Fruit fly (Drosophila melanogaster) whole organism, prepupa: Measurements from ENCODE around the gene Prtl99C.

ENCODE experiments used
- CG16779 ChIP-seq: fragments of 200-800 bp; sonication (Bioruptor generic); optimal IDR thresholded peaks from 3 replicates; lab custom pipeline; 2017; ENCODE audit warnings: missing biosample characterization, mild to moderate bottlenecking, missing genetic modification characterization
- CG3919 ChIP-seq: fragments of 200-800 bp; sonication (Bioruptor generic); optimal IDR thresholded peaks from 3 replicates; lab custom pipeline; 2016; ENCODE audit warnings: missing biosample characterization, missing genetic modification characterization
- CG6808 ChIP-seq: fragments of 200-800 bp; sonication (Bioruptor generic); optimal IDR thresholded peaks from 3 replicates; lab custom pipeline; 2017; ENCODE audit warnings: missing biosample characterization, missing genetic modification characterization, mild to moderate bottlenecking, moderate library complexity, missing genetic modification reagents
- CG7368 ChIP-seq: fragments of 200-800 bp; sonication (Bioruptor generic); optimal IDR thresholded peaks from 3 replicates; lab custom pipeline; 2016; ENCODE audit warnings: missing biosample characterization, missing genetic modification characterization
- CG9139 ChIP-seq: fragments of 200-800 bp; sonication (Bioruptor generic); optimal IDR thresholded peaks from 3 replicates; lab custom pipeline; 2017; ENCODE audit warnings: missing biosample characterization, mild to moderate bottlenecking, missing genetic modification characterization
- Eip93F ChIP-seq: fragments of 200-800 bp; sonication (Bioruptor generic); optimal IDR thresholded peaks from 2 replicates; lab custom pipeline; 2016; ENCODE audit warnings: missing biosample characterization, mild to moderate bottlenecking, missing genetic modification characterization
- Gug ChIP-seq: fragments of 200-800 bp; sonication (Bioruptor generic); IDR thresholded peaks from 2 replicates; pipeline ENCODE4 v1.3.6; 2022; ENCODE audit warnings: missing biosample characterization, missing genetic modification characterization
- Hr4 ChIP-seq: fragments of 200-800 bp; sonication (Bioruptor generic); optimal IDR thresholded peaks from 3 replicates; lab custom pipeline; 2016; ENCODE audit warnings: missing biosample characterization, missing genetic modification characterization
- Lpt ChIP-seq: fragments of 200-800 bp; sonication (Bioruptor generic); optimal IDR thresholded peaks from 3 replicates; lab custom pipeline; 2016; ENCODE audit warnings: missing biosample characterization, missing genetic modification characterization
- Met ChIP-seq: fragments of 200-800 bp; sonication (Bioruptor generic); optimal IDR thresholded peaks from 3 replicates; lab custom pipeline; 2016; ENCODE audit warnings: missing biosample characterization, missing genetic modification characterization
- Sox102F ChIP-seq: fragments of 200-800 bp; sonication (Bioruptor generic); optimal IDR thresholded peaks from 2 replicates; lab custom pipeline; 2016; ENCODE audit warnings: missing biosample characterization, mild to moderate bottlenecking, missing genetic modification characterization
- esn ChIP-seq: fragments of 200-800 bp; sonication (Bioruptor generic); optimal IDR thresholded peaks from 2 replicates; lab custom pipeline; 2016; ENCODE audit warnings: missing biosample characterization, mild to moderate bottlenecking, missing genetic modification characterization, moderate library complexity
- net ChIP-seq: fragments of 200-800 bp; sonication (Bioruptor generic); optimal IDR thresholded peaks from 3 replicates; lab custom pipeline; 2016; ENCODE audit warnings: missing biosample characterization, missing genetic modification characterization
- ss ChIP-seq, 2 experiments: fragments of 200-800 bp; sonication (Bioruptor generic); optimal IDR thresholded peaks; 2 replicates in 1 of 2; 3 replicates in 1 of 2; lab custom pipeline; 2017 to 2018; ENCODE audit warnings: mild to moderate bottlenecking in 2 of 2, missing biosample characterization in 2 of 2, missing genetic modification characterization in 2 of 2, moderate library complexity in 1 of 2

DNA sequence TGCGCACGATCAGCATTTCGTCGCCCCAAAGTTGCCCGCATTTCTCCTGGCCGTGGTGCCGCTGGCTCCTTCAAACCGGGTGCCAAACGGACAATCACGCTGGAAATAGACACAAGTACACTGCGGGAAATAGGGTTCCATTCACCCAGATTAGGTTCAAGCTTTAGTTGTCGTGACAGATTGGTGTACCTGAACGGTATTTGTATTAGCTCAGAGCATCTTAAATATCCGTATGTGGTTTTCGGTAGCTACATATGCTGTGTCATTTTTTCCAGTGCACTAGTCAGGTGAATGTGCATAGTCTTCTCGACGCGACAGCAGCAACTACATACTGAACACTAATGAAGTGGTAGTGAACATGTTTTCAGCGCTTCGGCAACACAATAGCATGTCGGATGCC lies 11.4 kb downstream of the Prtl99C start:
- TF ChIP-seq Met (GFP tag; lab: Kevin White, UChicago) (no peak), esn (GFP tag; lab: Kevin White, UChicago) (no peak), ss (GFP tag; optimal IDR thresholded peaks at IDR 0.05; lab: Kevin White, UChicago) (no peak), Eip93F (GFP tag; lab: Kevin White, UChicago) (no peak), Gug (GFP tag; lab: Robert Waterston, UW) (peak; percentile 84), Sox102F (GFP tag; lab: Kevin White, UChicago) (no peak), Lpt (GFP tag; lab: Kevin White, UChicago) (peak; percentile 48), Hr4 (GFP tag; lab: Kevin White, UChicago) (peak; percentile 93), CG16779 (tag; lab: Kevin White, UChicago) (peak; percentile 9), CG3919 (GFP tag; lab: Kevin White, UChicago) (no peak), net (no peak), CG6808 (GFP tag; lab: Kevin White, UChicago) (no peak), CG9139 (GFP tag; lab: Kevin White, UChicago) (no peak), CG7368 (peak; percentile 38)
